Worm (Caenorhabditis elegans) whole organism, L4 larva: ENCODE results near the gene jnk-1.

Experiments
- Y48G9A.11 ChIP-seq: fragments of 200-800 bp; sonication (Bioruptor generic); IDR thresholded peaks from 2 replicates; pipeline ENCODE4 v1.3.6; 2022; ENCODE audit warnings: missing genetic modification reagents, missing genetic modification characterization, missing compliant biosample characterization
- daf-19 ChIP-seq: fragments of 200-800 bp; sonication (Bioruptor generic); conservative IDR thresholded peaks from 2 replicates; pipeline ENCODE4 v1.3.6; 2022; ENCODE audit warnings: missing genetic modification characterization, missing compliant biosample characterization
- fkh-10 ChIP-seq: fragments of 150-350 bp; optimal IDR thresholded peaks from 2 replicates; lab custom pipeline; 2014; ENCODE audit warnings: missing biosample characterization, missing genetic modification reagents, missing genetic modification characterization
- jun-1 ChIP-seq: fragments of 150-350 bp; optimal IDR thresholded peaks from 2 replicates; lab custom pipeline; 2014; ENCODE audit warnings: missing biosample characterization, missing genetic modification reagents, missing genetic modification characterization
- lir-3 ChIP-seq: sonication (generic microtip); optimal IDR thresholded peaks from 2 replicates; lab custom pipeline; 2016; ENCODE audit warnings: mild to moderate bottlenecking, missing genetic modification characterization, missing compliant biosample characterization
- zag-1 ChIP-seq: fragments of 150-350 bp; optimal IDR thresholded peaks from 2 replicates; lab custom pipeline; 2014; ENCODE audit warnings: missing biosample characterization, missing genetic modification characterization
- ztf-7 ChIP-seq: fragments of 150-350 bp; optimal IDR thresholded peaks from 2 replicates; lab custom pipeline; 2014; ENCODE audit warnings: missing biosample characterization, missing genetic modification characterization

DNA sequence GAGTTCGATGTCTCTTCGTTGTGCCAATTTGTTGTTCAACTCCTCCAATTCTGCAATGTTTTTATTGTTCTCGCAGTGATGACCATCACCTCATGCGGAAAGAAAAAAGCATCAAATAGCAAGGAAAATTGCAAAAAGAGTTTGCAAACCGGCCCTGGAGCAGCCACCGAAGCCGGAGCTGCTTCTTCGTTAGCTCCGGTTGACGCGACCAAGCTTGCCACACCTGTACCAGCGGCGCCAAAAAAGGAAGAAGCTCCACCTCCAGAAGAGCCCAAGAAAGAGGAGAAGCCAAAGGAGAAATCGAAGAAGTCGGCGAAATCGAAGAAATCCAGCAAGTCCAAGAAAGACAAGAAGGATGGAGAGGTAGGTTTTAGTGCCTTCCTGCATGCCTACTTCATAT lies 52.8 kb downstream of the jnk-1 start:
- no peak for TF ChIP-seq fkh-10 (GFP tag; lab: Kevin White, UChicago)
- no peak for TF ChIP-seq jun-1 (tag; lab: Kevin White, UChicago)
- TF ChIP-seq Y48G9A.11 (GFP tag; lab: Robert Waterston, UW): no peak
- no peak for TF ChIP-seq lir-3 (tag; lab: Kevin White, UChicago)
- no peak for TF ChIP-seq daf-19 (GFP tag; lab: Robert Waterston, UW)
- no peak for TF ChIP-seq zag-1 (tag; lab: Kevin White, UChicago)
- TF ChIP-seq ztf-7: no peak
